1 fruit fly cellular context compared by ENCODE assay signal in genomic region chrX:6179428-6179827, dm6.
TF ChIP-seq lines count a peak whose summit lies in the region.

No protein-coding gene starts in this region.

TF ChIP-seq in whole organism, embryonic, 481 proteins besides CTCF, POLR2A, EP300 and RAD21 (continued from another document):
- TF ChIP-seq Oli (tag; optimal IDR thresholded peaks at IDR 0.05; lab: Kevin White, UChicago): no peak
- peak; percentile 12 for TF ChIP-seq CG10209 (GFP tag; optimal IDR thresholded peaks at IDR 0.05; lab: Kevin White, UChicago)
- peak; percentile 52; the same call in 1 of the 2 replicates for TF ChIP-seq esg (GFP tag; conservative IDR thresholded peaks at IDR 0.05; lab: Robert Waterston, UW)
- TF ChIP-seq Xrp1 (GFP tag; IDR thresholded peaks at IDR 0.05; lab: Robert Waterston, UW): peak; percentile 39; the same call in 1 of the 2 replicates
- TF ChIP-seq CG17568 (GFP tag; optimal IDR thresholded peaks at IDR 0.05; lab: Kevin White, UChicago): no peak
- TF ChIP-seq lab (GFP tag; optimal IDR thresholded peaks at IDR 0.05; lab: Kevin White, UChicago): peak; percentile 63
- TF ChIP-seq CG14860 (GFP tag; IDR thresholded peaks at IDR 0.05; lab: Robert Waterston, UW; ENCODE audit: partially characterized antibody): no peak
- TF ChIP-seq CG10147 (GFP tag; optimal IDR thresholded peaks at IDR 0.05; lab: Kevin White, UChicago): peak; percentile 57
- TF ChIP-seq prd (optimal IDR thresholded peaks at IDR 0.05; lab: Kevin White, UChicago): no peak
- TF ChIP-seq prd (GFP tag; IDR thresholded peaks at IDR 0.05; lab: Robert Waterston, UW): peak; percentile 75
- TF ChIP-seq ranshi (GFP tag; IDR thresholded peaks at IDR 0.05; lab: Robert Waterston, UW): peak; percentile 52; the same call in 1 of the 2 replicates
- no peak for TF ChIP-seq fru (optimal IDR thresholded peaks at IDR 0.05; lab: Kevin White, UChicago)
- no peak for TF ChIP-seq chinmo (GFP tag; IDR thresholded peaks at IDR 0.05; lab: Robert Waterston, UW; ENCODE audit: partially characterized antibody)
- peak; percentile 41; the same call in 1 of the 2 replicates for TF ChIP-seq sob (GFP tag; IDR thresholded peaks at IDR 0.05; lab: Robert Waterston, UW)
- TF ChIP-seq CG4404 (GFP tag; IDR thresholded peaks at IDR 0.05; lab: Robert Waterston, UW): no peak
- no peak for TF ChIP-seq CG6854 (GFP tag; optimal IDR thresholded peaks at IDR 0.05; lab: Kevin White, UChicago)
- no peak for TF ChIP-seq insv (GFP tag; optimal IDR thresholded peaks at IDR 0.05; lab: Kevin White, UChicago)
- TF ChIP-seq tna (GFP tag; IDR thresholded peaks at IDR 0.05; lab: Robert Waterston, UW; ENCODE audit: partially characterized antibody): no peak
- no peak for TF ChIP-seq CG15011 (GFP tag; optimal IDR thresholded peaks at IDR 0.05; lab: Kevin White, UChicago)
- TF ChIP-seq disco-r (GFP tag; optimal IDR thresholded peaks at IDR 0.05; lab: Kevin White, UChicago): no peak
- TF ChIP-seq CG43689 (GFP tag; IDR thresholded peaks at IDR 0.05; lab: Robert Waterston, UW): no peak
- TF ChIP-seq kni (GFP tag; optimal IDR thresholded peaks at IDR 0.05; lab: Kevin White, UChicago): no peak
- TF ChIP-seq trh (GFP tag; optimal IDR thresholded peaks at IDR 0.05; lab: Kevin White, UChicago): no peak
- 0 out of 3 replicates have a peak, but pooled peaks have one; percentile 19 for TF ChIP-seq CG6175 (GFP tag; IDR thresholded peaks at IDR 0.05; lab: Robert Waterston, UW)
- peak; percentile 66 for TF ChIP-seq sisA (GFP tag; IDR thresholded peaks at IDR 0.05; lab: Robert Waterston, UW)
- peak; percentile 6 for TF ChIP-seq Side (GFP tag; optimal IDR thresholded peaks at IDR 0.05; lab: Kevin White, UChicago)
- TF ChIP-seq CG5245 (GFP tag; optimal IDR thresholded peaks at IDR 0.05; lab: Kevin White, UChicago): no peak
- TF ChIP-seq CG12236 (GFP tag; optimal IDR thresholded peaks at IDR 0.05; lab: Kevin White, UChicago): no peak
- no peak for TF ChIP-seq Asciz (GFP tag; optimal IDR thresholded peaks at IDR 0.05; lab: Kevin White, UChicago)
- no peak for TF ChIP-seq CrebB (tag; optimal IDR thresholded peaks at IDR 0.05; lab: Kevin White, UChicago)
- no peak for TF ChIP-seq nerfin-2 (GFP tag; IDR thresholded peaks at IDR 0.05; lab: Robert Waterston, UW; ENCODE audit: partially characterized antibody)
- no peak for TF ChIP-seq CG31388 (GFP tag; optimal IDR thresholded peaks at IDR 0.05; lab: Kevin White, UChicago)
- TF ChIP-seq CG4328 (GFP tag; optimal IDR thresholded peaks at IDR 0.05; lab: Kevin White, UChicago): no peak
- no peak for TF ChIP-seq Hr39 (optimal IDR thresholded peaks at IDR 0.05; lab: Kevin White, UChicago)
- TF ChIP-seq zen2 (GFP tag; IDR thresholded peaks at IDR 0.05; lab: Robert Waterston, UW; ENCODE audit: partially characterized antibody): no peak
- peak; percentile 2 for TF ChIP-seq CG4424 (GFP tag; optimal IDR thresholded peaks at IDR 0.05; lab: Kevin White, UChicago)
- no peak for TF ChIP-seq Spps (tag; optimal IDR thresholded peaks at IDR 0.05; lab: Kevin White, UChicago)
- TF ChIP-seq ham (GFP tag; IDR thresholded peaks at IDR 0.05; lab: Robert Waterston, UW): no peak
- TF ChIP-seq Blimp-1 (GFP tag; optimal IDR thresholded peaks at IDR 0.05; lab: Kevin White, UChicago): peak; percentile 36
- TF ChIP-seq CG31441 (GFP tag; IDR thresholded peaks at IDR 0.05; lab: Robert Waterston, UW): 0 out of 2 replicates have a peak, but pooled peaks have one; percentile 30
- TF ChIP-seq CoRest (tag; optimal IDR thresholded peaks at IDR 0.05; lab: Kevin White, UChicago): no peak
- no peak for TF ChIP-seq CG15514 (GFP tag; optimal IDR thresholded peaks at IDR 0.05; lab: Kevin White, UChicago)
- TF ChIP-seq knrl (GFP tag; IDR thresholded peaks at IDR 0.05; lab: Robert Waterston, UW; ENCODE audit: partially characterized antibody): no peak
- TF ChIP-seq schlank (tag; optimal IDR thresholded peaks at IDR 0.05; lab: Kevin White, UChicago): no peak
- no peak for TF ChIP-seq HmgD (GFP tag; optimal IDR thresholded peaks at IDR 0.05; lab: Kevin White, UChicago)
- no peak for TF ChIP-seq dm (GFP tag; optimal IDR thresholded peaks at IDR 0.05; lab: Kevin White, UChicago)
- no peak for TF ChIP-seq wek (GFP tag; optimal IDR thresholded peaks at IDR 0.05; lab: Kevin White, UChicago)
- no peak for TF ChIP-seq Max (GFP tag; optimal IDR thresholded peaks at IDR 0.05; lab: Kevin White, UChicago)
- TF ChIP-seq CG14014 (GFP tag; IDR thresholded peaks at IDR 0.05; lab: Robert Waterston, UW): peak; percentile 55; the same call in 1 of the 2 replicates
- peak; percentile 55 for TF ChIP-seq Fer1 (GFP tag; optimal IDR thresholded peaks at IDR 0.05; lab: Kevin White, UChicago)
- TF ChIP-seq CG1647 (GFP tag; optimal IDR thresholded peaks at IDR 0.05; lab: Kevin White, UChicago): peak; percentile 4
- no peak for TF ChIP-seq Bgb (GFP tag; IDR thresholded peaks at IDR 0.05; lab: Robert Waterston, UW; ENCODE audit: partially characterized antibody)
- TF ChIP-seq HLHmδ (GFP tag; optimal IDR thresholded peaks at IDR 0.05; lab: Kevin White, UChicago): no peak
- TF ChIP-seq yki (optimal IDR thresholded peaks at IDR 0.05; lab: Kevin White, UChicago): no peak
- no peak for TF ChIP-seq Dref (GFP tag; IDR thresholded peaks at IDR 0.05; lab: Robert Waterston, UW)
- TF ChIP-seq gsb (GFP tag; IDR thresholded peaks at IDR 0.05; lab: Robert Waterston, UW): no peak
- TF ChIP-seq exex (tag; optimal IDR thresholded peaks at IDR 0.05; lab: Kevin White, UChicago): no peak
- no peak for TF ChIP-seq CG16863 (GFP tag; optimal IDR thresholded peaks at IDR 0.05; lab: Kevin White, UChicago)
- no peak for TF ChIP-seq Ravus (GFP tag; IDR thresholded peaks at IDR 0.05; lab: Robert Waterston, UW)
- no peak for TF ChIP-seq Vsx1 (GFP tag; optimal IDR thresholded peaks at IDR 0.05; lab: Kevin White, UChicago)
- TF ChIP-seq CG12942 (GFP tag; optimal IDR thresholded peaks at IDR 0.05; lab: Kevin White, UChicago): no peak
- no peak for TF ChIP-seq Nf-YA (GFP tag; IDR thresholded peaks at IDR 0.05; lab: Robert Waterston, UW)
- TF ChIP-seq Scr (GFP tag; IDR thresholded peaks at IDR 0.05; lab: Robert Waterston, UW; ENCODE audit: partially characterized antibody): no peak
- TF ChIP-seq ewg (GFP tag; optimal IDR thresholded peaks at IDR 0.05; lab: Kevin White, UChicago): no peak
- TF ChIP-seq slbo (GFP tag; IDR thresholded peaks at IDR 0.05; lab: Robert Waterston, UW): peak; percentile 49
- TF ChIP-seq Nf-YC (tag; optimal IDR thresholded peaks at IDR 0.05; lab: Kevin White, UChicago): no peak
- no peak for TF ChIP-seq Atf3 (GFP tag; optimal IDR thresholded peaks at IDR 0.05; lab: Kevin White, UChicago)
- TF ChIP-seq kay (GFP tag; optimal IDR thresholded peaks at IDR 0.05; lab: Kevin White, UChicago): no peak
- no peak for TF ChIP-seq klu (GFP tag; IDR thresholded peaks at IDR 0.05; lab: Robert Waterston, UW)
- TF ChIP-seq Hr3 (GFP tag; optimal IDR thresholded peaks at IDR 0.05; lab: Kevin White, UChicago): no peak
- no peak for TF ChIP-seq CG9215 (GFP tag; IDR thresholded peaks at IDR 0.05; lab: Robert Waterston, UW)
- TF ChIP-seq crc (GFP tag; optimal IDR thresholded peaks at IDR 0.05; lab: Kevin White, UChicago): no peak
- no peak for TF ChIP-seq D19B (GFP tag; optimal IDR thresholded peaks at IDR 0.05; lab: Kevin White, UChicago)
- no peak for TF ChIP-seq stc (GFP tag; IDR thresholded peaks at IDR 0.05; lab: Robert Waterston, UW)
- no peak for TF ChIP-seq sim (GFP tag; IDR thresholded peaks at IDR 0.05; lab: Robert Waterston, UW)
